Fruit fly (Drosophila melanogaster): ENCODE results near the gene pns.

The pns gene

dm6 chr3L:1547117-1547507, 10.2 kb downstream of the pns start:
- no peak for TF ChIP-seq Hr83 (GFP tag; optimal IDR thresholded peaks at IDR 0.05; ENCODE audit: poor library complexity, severe bottlenecking)
- TF ChIP-seq Rel (GFP tag; optimal IDR thresholded peaks at IDR 0.05) = no peak
- TF ChIP-seq Rel (tag; optimal IDR thresholded peaks at IDR 0.05) = peak; percentile 64

DNA sequence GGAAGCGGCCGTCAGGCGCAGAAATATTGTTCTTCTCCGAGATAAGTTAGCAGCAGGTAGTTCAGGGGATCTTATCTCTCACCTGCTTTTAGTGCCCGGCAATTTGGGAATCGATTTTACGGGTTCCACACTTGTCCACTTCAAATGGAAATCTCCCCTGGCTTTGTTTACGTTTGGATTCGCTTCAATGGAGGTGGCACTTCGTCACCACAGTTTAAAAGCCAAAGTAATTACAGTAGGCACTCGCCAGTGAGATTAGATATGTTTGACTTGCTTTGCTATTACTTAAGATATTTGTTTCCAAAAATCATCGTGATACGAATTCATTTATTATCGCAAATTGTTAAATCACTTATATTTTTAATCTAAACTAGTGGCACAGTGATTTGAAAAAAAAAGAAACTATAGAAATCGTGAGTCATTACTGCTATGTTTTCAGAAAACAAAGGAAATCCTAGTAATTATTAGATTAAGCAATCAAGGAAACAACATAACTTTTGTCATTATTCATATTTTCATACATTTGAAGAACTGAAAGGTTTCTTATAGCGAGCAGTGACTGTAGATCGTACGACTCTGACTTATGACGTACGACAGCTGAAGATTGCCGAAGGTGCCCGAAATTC, 11.5 kb downstream of the pns start:
- TF ChIP-seq OdsH (GFP tag; optimal IDR thresholded peaks at IDR 0.05) = peak; percentile 81
- TF ChIP-seq Hr78 (GFP tag; optimal IDR thresholded peaks at IDR 0.05) = no peak
- peak; percentile 29 for TF ChIP-seq CG32264 (GFP tag; optimal IDR thresholded peaks at IDR 0.05)
- TF ChIP-seq Dif (GFP tag; optimal IDR thresholded peaks at IDR 0.05; ENCODE audit: partially characterized antibody) = no peak
- TF ChIP-seq rgr (GFP tag; optimal IDR thresholded peaks at IDR 0.05) = peak; percentile 74
- TF ChIP-seq dl (GFP tag; optimal IDR thresholded peaks at IDR 0.05; ENCODE audit: insufficient read depth in 1 of 2, partially characterized antibody in 2 of 2) = no peak
- peak; percentile 75 for TF ChIP-seq Sp1 (GFP tag; optimal IDR thresholded peaks at IDR 0.05)
- peak; percentile 0 to 86 for TF ChIP-seq foxo (GFP tag; optimal IDR thresholded peaks at IDR 0.05)
- no peak for TF ChIP-seq Hr83 (GFP tag; optimal IDR thresholded peaks at IDR 0.05; ENCODE audit: poor library complexity, severe bottlenecking)
- TF ChIP-seq Mio (GFP tag; optimal IDR thresholded peaks at IDR 0.05) = no peak
- TF ChIP-seq tai (GFP tag; optimal IDR thresholded peaks at IDR 0.05) = no peak
- TF ChIP-seq ey (GFP tag; optimal IDR thresholded peaks at IDR 0.05) = peak; percentile 80
- TF ChIP-seq fru (GFP tag; optimal IDR thresholded peaks at IDR 0.05) = peak; percentile 92
- TF ChIP-seq Dfd (GFP tag; optimal IDR thresholded peaks at IDR 0.05) = no peak
- TF ChIP-seq Rel (GFP tag; optimal IDR thresholded peaks at IDR 0.05) = no peak
- peak; percentile 51 for TF ChIP-seq Rel (tag; optimal IDR thresholded peaks at IDR 0.05)
- no peak for TF ChIP-seq Vsx2 (GFP tag; optimal IDR thresholded peaks at IDR 0.05; ENCODE audit: partially characterized antibody)
- no peak for TF ChIP-seq GATAd (GFP tag; optimal IDR thresholded peaks at IDR 0.05)
- TF ChIP-seq Abd-B (GFP tag; optimal IDR thresholded peaks at IDR 0.05) = no peak
- peak; percentile 80 for TF ChIP-seq h (GFP tag; optimal IDR thresholded peaks at IDR 0.05)
- peak; percentile 82 for TF ChIP-seq br (GFP tag; optimal IDR thresholded peaks at IDR 0.05)
- peak; percentile 56 for TF ChIP-seq psq (GFP tag; optimal IDR thresholded peaks at IDR 0.05)
- TF ChIP-seq Jra (GFP tag; optimal IDR thresholded peaks at IDR 0.05) = peak; percentile 66
- TF ChIP-seq usp (GFP tag; optimal IDR thresholded peaks at IDR 0.05) = no peak
- no peak for TF ChIP-seq sage (GFP tag; optimal IDR thresholded peaks at IDR 0.05)
- TF ChIP-seq CrebA (GFP tag; optimal IDR thresholded peaks at IDR 0.05; ENCODE audit: borderline replicate concordance) = no peak
- TF ChIP-seq N (GFP tag; optimal IDR thresholded peaks at IDR 0.05) = no peak
- TF ChIP-seq brk (GFP tag; optimal IDR thresholded peaks at IDR 0.05) = no peak
- TF ChIP-seq sv (GFP tag; optimal IDR thresholded peaks at IDR 0.05) = peak; percentile 6
- no peak for TF ChIP-seq Myc (optimal IDR thresholded peaks at IDR 0.05)
- peak; percentile 61 for TF ChIP-seq dmrt93B (GFP tag; optimal IDR thresholded peaks at IDR 0.05)
- no peak for TF ChIP-seq pan (optimal IDR thresholded peaks at IDR 0.05)
- TF ChIP-seq jim (GFP tag; optimal IDR thresholded peaks at IDR 0.05) = no peak
- TF ChIP-seq HLH106 (tag; optimal IDR thresholded peaks at IDR 0.05) = peak; percentile 77
- peak; percentile 56 for TF ChIP-seq woc (GFP tag; optimal IDR thresholded peaks at IDR 0.05)
- peak; percentile 22 for TF ChIP-seq CG9705 (GFP tag; optimal IDR thresholded peaks at IDR 0.05)
- peak; percentile 72 for TF ChIP-seq Hnf4 (GFP tag; optimal IDR thresholded peaks at IDR 0.05)
- no peak for TF ChIP-seq dsf (GFP tag; optimal IDR thresholded peaks at IDR 0.05; ENCODE audit: borderline replicate concordance)
- TF ChIP-seq lola (GFP tag; optimal IDR thresholded peaks at IDR 0.05) = no peak

DNA sequence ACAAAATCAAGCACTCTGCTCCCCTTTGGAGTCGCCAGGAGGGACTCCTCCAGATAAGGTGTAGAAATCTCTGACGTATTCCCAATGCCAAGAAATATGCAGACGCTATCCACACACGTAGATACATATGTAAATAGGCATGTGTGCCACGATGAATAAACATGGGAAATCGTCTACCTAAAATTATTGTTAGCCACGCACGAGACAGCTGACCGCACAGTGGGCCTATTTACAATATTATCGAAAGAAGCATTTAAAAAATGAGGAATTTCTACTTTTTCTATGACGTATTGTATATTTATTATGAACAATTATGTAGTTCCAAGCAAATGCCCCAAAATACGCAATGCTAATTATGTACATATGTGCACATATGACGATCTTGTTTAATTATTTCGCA, 12.2 kb downstream of the pns start:
- TF ChIP-seq fru (GFP tag; optimal IDR thresholded peaks at IDR 0.05) = no peak
- no peak for TF ChIP-seq Jra (GFP tag; optimal IDR thresholded peaks at IDR 0.05)
- peak; percentile 12 for TF ChIP-seq rgr (GFP tag; optimal IDR thresholded peaks at IDR 0.05)
- no peak for TF ChIP-seq N (GFP tag; optimal IDR thresholded peaks at IDR 0.05)
- TF ChIP-seq sv (GFP tag; optimal IDR thresholded peaks at IDR 0.05) = no peak
- no peak for TF ChIP-seq tai (GFP tag; optimal IDR thresholded peaks at IDR 0.05)
- TF ChIP-seq Sp1 (GFP tag; optimal IDR thresholded peaks at IDR 0.05) = no peak
- TF ChIP-seq lola (GFP tag; optimal IDR thresholded peaks at IDR 0.05) = no peak
- no peak for TF ChIP-seq jim (GFP tag; optimal IDR thresholded peaks at IDR 0.05)
- TF ChIP-seq Hr78 (GFP tag; optimal IDR thresholded peaks at IDR 0.05) = no peak
- no peak for TF ChIP-seq dsf (GFP tag; optimal IDR thresholded peaks at IDR 0.05; ENCODE audit: borderline replicate concordance)
- TF ChIP-seq usp (GFP tag; optimal IDR thresholded peaks at IDR 0.05) = no peak
- no peak for TF ChIP-seq psq (GFP tag; optimal IDR thresholded peaks at IDR 0.05)
- TF ChIP-seq Abd-B (GFP tag; optimal IDR thresholded peaks at IDR 0.05) = no peak
- peak; percentile 54 for TF ChIP-seq Hr83 (GFP tag; optimal IDR thresholded peaks at IDR 0.05; ENCODE audit: poor library complexity, severe bottlenecking)
- TF ChIP-seq Hnf4 (GFP tag; optimal IDR thresholded peaks at IDR 0.05) = peak; percentile 5
- no peak for TF ChIP-seq sage (GFP tag; optimal IDR thresholded peaks at IDR 0.05)
- no peak for TF ChIP-seq ey (GFP tag; optimal IDR thresholded peaks at IDR 0.05)
- TF ChIP-seq CrebA (GFP tag; optimal IDR thresholded peaks at IDR 0.05; ENCODE audit: borderline replicate concordance) = no peak
- no peak for TF ChIP-seq br (GFP tag; optimal IDR thresholded peaks at IDR 0.05)
- no peak for TF ChIP-seq OdsH (GFP tag; optimal IDR thresholded peaks at IDR 0.05)
- TF ChIP-seq CG32264 (GFP tag; optimal IDR thresholded peaks at IDR 0.05) = no peak

All from whole organism, wandering third instar larva.